Worm (Caenorhabditis elegans): ENCODE data around the gene grd-11.
A peak's percentile ranks its signal among the peaks of the same experiment; 100 is the strongest.

grd-11 gene

ce11 chrV:20410285-20410684 is 53.7 kb downstream of the grd-11 start:
- TF ChIP-seq ets-4 (GFP tag; optimal IDR thresholded peaks at IDR 0.05): peak; percentile 7
- TF ChIP-seq snpc-4 (GFP tag; optimal IDR thresholded peaks at IDR 0.05): no peak
- TF ChIP-seq snpc-4 (tag; optimal IDR thresholded peaks at IDR 0.05): no peak
- 0 out of 2 replicates have a peak, but pooled peaks have one; percentile 38 for TF ChIP-seq sea-2 (GFP tag; IDR thresholded peaks at IDR 0.05)
- no peak for TF ChIP-seq repo-1 (tag; optimal IDR thresholded peaks at IDR 0.05)
- TF ChIP-seq ztf-26 (tag; optimal IDR thresholded peaks at IDR 0.05): no peak
- no peak for TF ChIP-seq cebp-1 (GFP tag; IDR thresholded peaks at IDR 0.05)
- TF ChIP-seq cebp-1 (tag; optimal IDR thresholded peaks at IDR 0.05): peak; percentile 31
- TF ChIP-seq zfh-2 (GFP tag; conservative IDR thresholded peaks at IDR 0.05): peak; percentile 68
- TF ChIP-seq B0261.1 (tag; optimal IDR thresholded peaks at IDR 0.05): no peak
- no peak for TF ChIP-seq let-526 (GFP tag; IDR thresholded peaks at IDR 0.05)
- TF ChIP-seq dox-1 (GFP tag; IDR thresholded peaks at IDR 0.05): peak; percentile 38; the same call in 1 of the 2 replicates
- TF ChIP-seq nhr-27 (tag; optimal IDR thresholded peaks at IDR 0.05): no peak
- TF ChIP-seq attf-5 (GFP tag; optimal IDR thresholded peaks at IDR 0.05): no peak
- TF ChIP-seq ceh-27 (GFP tag; optimal IDR thresholded peaks at IDR 0.05): peak; percentile 19

- TF ChIP-seq attf-3 (GFP tag; conservative IDR thresholded peaks at IDR 0.05) (no peak), lag-1 (GFP tag; IDR thresholded peaks at IDR 0.05) (no peak), F37B4.10 (GFP tag; IDR thresholded peaks at IDR 0.05) (no peak), bed-1 (GFP tag; IDR thresholded peaks at IDR 0.05) (no peak), ekl-4 (GFP tag; IDR thresholded peaks at IDR 0.05) (no peak)
Measured at ce11 chrV:20411659-20412058, 55.1 kb downstream of the grd-11 start, which contains the start of gene F53H2.3. F53H2.3 (minus strand) TSS chrV:20411759.

ce11 chrV:20412225-20412624 is 55.7 kb downstream of the grd-11 start:
- no peak for TF ChIP-seq madf-3 (GFP tag; IDR thresholded peaks at IDR 0.05)
- no peak for TF ChIP-seq lin-54 (GFP tag; optimal IDR thresholded peaks at IDR 0.05)
- TF ChIP-seq ztf-3 (GFP tag; optimal IDR thresholded peaks at IDR 0.05): no peak
- no peak for TF ChIP-seq lin-35 (GFP tag; optimal IDR thresholded peaks at IDR 0.05)
- no peak for TF ChIP-seq B0261.1 (tag; optimal IDR thresholded peaks at IDR 0.05)
- peak; percentile 16 for TF ChIP-seq nhr-90 (tag; optimal IDR thresholded peaks at IDR 0.05)
- TF ChIP-seq B0019.2 (GFP tag; conservative IDR thresholded peaks at IDR 0.05): no peak
- TF ChIP-seq F23B12.7 (tag; optimal IDR thresholded peaks at IDR 0.05; ENCODE audit: insufficient read depth): no peak
- no peak for TF ChIP-seq K12H6.12 (tag; optimal IDR thresholded peaks at IDR 0.05)
- TF ChIP-seq ceh-79 (tag; optimal IDR thresholded peaks at IDR 0.05): no peak
- TF ChIP-seq rcor-1 (GFP tag; IDR thresholded peaks at IDR 0.05): no peak
- TF ChIP-seq F57A8.1 (GFP tag; optimal IDR thresholded peaks at IDR 0.05): no peak
- no peak for TF ChIP-seq hsf-1 (GFP tag; IDR thresholded peaks at IDR 0.05)
- TF ChIP-seq hlh-12 (tag; optimal IDR thresholded peaks at IDR 0.05): no peak
- TF ChIP-seq nfya-2 (GFP tag; IDR thresholded peaks at IDR 0.05): no peak
- no peak for TF ChIP-seq cebp-1 (GFP tag; IDR thresholded peaks at IDR 0.05)
- peak; percentile 34 for TF ChIP-seq cebp-1 (tag; optimal IDR thresholded peaks at IDR 0.05)
- TF ChIP-seq Y53G8AR.9 (GFP tag; conservative IDR thresholded peaks at IDR 0.05): peak; percentile 64; the same call in 1 of the 2 replicates
- TF ChIP-seq atf-7 (tag; optimal IDR thresholded peaks at IDR 0.05): peak; percentile 62
- no peak for TF ChIP-seq nhr-120 (GFP tag; IDR thresholded peaks at IDR 0.05)
- TF ChIP-seq F37B4.10 (GFP tag; IDR thresholded peaks at IDR 0.05): no peak
- no peak for TF ChIP-seq ceh-100 (GFP tag; IDR thresholded peaks at IDR 0.05)
- no peak for TF ChIP-seq snpc-4 (GFP tag; optimal IDR thresholded peaks at IDR 0.05)
- TF ChIP-seq snpc-4 (tag; optimal IDR thresholded peaks at IDR 0.05): no peak
- TF ChIP-seq mxl-1 (tag; optimal IDR thresholded peaks at IDR 0.05): no peak
- TF ChIP-seq K11D2.4 (GFP tag; IDR thresholded peaks at IDR 0.05): no peak
- TF ChIP-seq tbx-9 (tag; optimal IDR thresholded peaks at IDR 0.05; ENCODE audit: borderline replicate concordance): no peak
- no peak for TF ChIP-seq Y53F4B.3 (GFP tag; IDR thresholded peaks at IDR 0.05)
- TF ChIP-seq C17E4.6 (GFP tag; IDR thresholded peaks at IDR 0.05): no peak
- no peak for TF ChIP-seq aptf-2 (GFP tag; conservative IDR thresholded peaks at IDR 0.05)
- TF ChIP-seq nfya-1 (tag; optimal IDR thresholded peaks at IDR 0.05; ENCODE audit: borderline replicate concordance, insufficient read depth): no peak
- no peak for TF ChIP-seq D2030.7 (GFP tag; IDR thresholded peaks at IDR 0.05)

Data from whole organism, young adult.